Fruit fly (Drosophila melanogaster): ENCODE data around the gene Culd.
A peak's percentile ranks its signal among the peaks of the same experiment; 100 is the strongest.

Gene Culd

dm6 chr3L:8340264-8341095 is 15.6 kb downstream of the Culd start, which contains the start of the genes Prim1 and CG7083 (continued):
- no peak for TF ChIP-seq CG12071 (GFP tag; optimal IDR thresholded peaks at IDR 0.05)
- peak; percentile 67 for TF ChIP-seq CG2116 (GFP tag; optimal IDR thresholded peaks at IDR 0.05)
- TF ChIP-seq lbe (GFP tag; optimal IDR thresholded peaks at IDR 0.05): peak; percentile 46
- TF ChIP-seq jumu (GFP tag; optimal IDR thresholded peaks at IDR 0.05): peak; percentile 64
- peak; percentile 37; the same call in 1 of the 2 replicates for TF ChIP-seq CG6689 (GFP tag; IDR thresholded peaks at IDR 0.05)
- peak; percentile 78 for TF ChIP-seq CG14710 (tag; optimal IDR thresholded peaks at IDR 0.05)
- no peak for TF ChIP-seq Adf1 (GFP tag; IDR thresholded peaks at IDR 0.05)
- TF ChIP-seq CG2889 (GFP tag; IDR thresholded peaks at IDR 0.05): no peak
- no peak for TF ChIP-seq dimm (GFP tag; IDR thresholded peaks at IDR 0.05)
- TF ChIP-seq CG6854 (GFP tag; optimal IDR thresholded peaks at IDR 0.05): no peak
- peak; percentile 43 for TF ChIP-seq BEAF-32 (GFP tag; optimal IDR thresholded peaks at IDR 0.05)
- no peak for TF ChIP-seq CG14014 (GFP tag; IDR thresholded peaks at IDR 0.05)
- TF ChIP-seq usp (GFP tag; optimal IDR thresholded peaks at IDR 0.05): no peak
- TF ChIP-seq shn (GFP tag; optimal IDR thresholded peaks at IDR 0.05): peak; percentile 47
- TF ChIP-seq CG3847 (GFP tag; IDR thresholded peaks at IDR 0.05): no peak; the same call in 1 of the 2 replicates
- TF ChIP-seq CG15479 (GFP tag; optimal IDR thresholded peaks at IDR 0.05): peak; percentile 33
- TF ChIP-seq vvl (GFP tag; IDR thresholded peaks at IDR 0.05): peak; percentile 62
- peak; percentile 43 to 52 for TF ChIP-seq dpn (GFP tag; optimal IDR thresholded peaks at IDR 0.05)
- no peak for TF ChIP-seq CG14667 (GFP tag; IDR thresholded peaks at IDR 0.05)
- peak; percentile 12 for TF ChIP-seq Elba2 (GFP tag; optimal IDR thresholded peaks at IDR 0.05)
- TF ChIP-seq CG2712 (tag; optimal IDR thresholded peaks at IDR 0.05): peak; percentile 55
- TF ChIP-seq CG33213 (GFP tag; optimal IDR thresholded peaks at IDR 0.05): peak; percentile 32
- no peak for TF ChIP-seq Ravus (GFP tag; IDR thresholded peaks at IDR 0.05)
- peak; percentile 94 for TF ChIP-seq Med (GFP tag)
- peak; percentile 57 to 90 for TF ChIP-seq Pdp1 (GFP tag; optimal IDR thresholded peaks at IDR 0.05)
- TF ChIP-seq yki (optimal IDR thresholded peaks at IDR 0.05): no peak
- peak; percentile 46 for TF ChIP-seq CG9437 (GFP tag; optimal IDR thresholded peaks at IDR 0.05)
- TF ChIP-seq gem (tag; optimal IDR thresholded peaks at IDR 0.05): peak; percentile 71
- peak; percentile 46 for TF ChIP-seq Six4 (GFP tag; optimal IDR thresholded peaks at IDR 0.05)
- TF ChIP-seq CG31441 (GFP tag; IDR thresholded peaks at IDR 0.05): no peak; the same call in 1 of the 2 replicates
- peak; percentile 31 for TF ChIP-seq Dad (GFP tag; optimal IDR thresholded peaks at IDR 0.05)
- TF ChIP-seq Trl (optimal IDR thresholded peaks at IDR 0.05): no peak
- peak; percentile 65 for TF ChIP-seq Trl (GFP tag; optimal IDR thresholded peaks at IDR 0.05)
- peak; percentile 20 for TF ChIP-seq salm (tag; optimal IDR thresholded peaks at IDR 0.05)
- peak; percentile 82 for TF ChIP-seq E2f2 (GFP tag; IDR thresholded peaks at IDR 0.05)
- no peak for TF ChIP-seq prd (optimal IDR thresholded peaks at IDR 0.05)
- TF ChIP-seq prd (GFP tag; IDR thresholded peaks at IDR 0.05): peak; percentile 59
- no peak for TF ChIP-seq chm (GFP tag; IDR thresholded peaks at IDR 0.05)
- TF ChIP-seq Chrac-16 (GFP tag; optimal IDR thresholded peaks at IDR 0.05): peak; percentile 55
- peak; percentile 32 for TF ChIP-seq en (GFP tag; optimal IDR thresholded peaks at IDR 0.05)
- TF ChIP-seq gro (GFP tag; optimal IDR thresholded peaks at IDR 0.05): peak; percentile 69
- TF ChIP-seq CG6654 (GFP tag; optimal IDR thresholded peaks at IDR 0.05): no peak
- no peak for TF ChIP-seq CG15011 (GFP tag; optimal IDR thresholded peaks at IDR 0.05)
- no peak for TF ChIP-seq eve (GFP tag; optimal IDR thresholded peaks at IDR 0.05)
- TF ChIP-seq CG18764 (GFP tag; optimal IDR thresholded peaks at IDR 0.05): peak; percentile 29
- TF ChIP-seq nom (GFP tag; optimal IDR thresholded peaks at IDR 0.05): peak; percentile 39
- TF ChIP-seq CG7839 (tag; optimal IDR thresholded peaks at IDR 0.05): peak; percentile 33
- TF ChIP-seq CG31365 (tag; optimal IDR thresholded peaks at IDR 0.05): no peak
- peak; percentile 17 for TF ChIP-seq hkb (optimal IDR thresholded peaks at IDR 0.05)
- 0 out of 2 replicates have a peak, but pooled peaks have one; percentile 21 for TF ChIP-seq hkb (GFP tag; IDR thresholded peaks at IDR 0.05)
- peak; percentile 5 for TF ChIP-seq CG11723 (GFP tag; optimal IDR thresholded peaks at IDR 0.05)

Data from whole organism, embryonic.